In the genomic region with DNA sequence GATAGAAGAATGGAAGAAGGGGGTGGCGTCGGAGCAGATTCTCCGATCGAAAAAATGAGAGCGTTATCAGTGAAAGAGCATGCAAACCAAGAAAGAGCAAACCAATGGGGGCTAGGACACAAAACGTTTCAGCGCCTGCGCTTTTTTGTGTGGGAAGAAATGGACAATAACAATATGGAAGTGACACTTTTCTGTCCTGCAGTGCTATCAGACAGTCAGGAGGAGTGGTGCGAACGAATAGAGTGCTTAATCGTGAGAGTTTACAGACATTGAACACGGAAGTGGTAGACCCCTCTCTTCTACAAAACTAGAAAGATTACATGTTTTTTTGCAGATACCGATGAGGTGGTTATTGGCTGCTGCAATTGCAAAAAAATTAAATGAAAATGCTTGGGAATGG, we compare ENCODE assay signal across 1 worm cellular context.
TF ChIP-seq lines count a peak whose summit lies in the region.

No protein-coding gene starts in this region.

TF ChIP-seq in whole organism, L4 larva, 104 proteins besides CTCF, POLR2A, EP300 and RAD21 (continued from another document):
- TF ChIP-seq F26F4.8 (GFP tag; conservative IDR thresholded peaks at IDR 0.05; lab: Robert Waterston, UW), result 0 out of 2 replicates have a peak, but pooled peaks have one; percentile 29
- TF ChIP-seq hif-1 (tag; optimal IDR thresholded peaks at IDR 0.05; lab: Kevin White, UChicago), result peak in 1 of 2 experiments; percentile 40
- peak; percentile 89 for TF ChIP-seq hlh-11 (tag; optimal IDR thresholded peaks at IDR 0.05; lab: Kevin White, UChicago)
- TF ChIP-seq arid-1 (GFP tag; conservative IDR thresholded peaks at IDR 0.05; lab: Robert Waterston, UW), result no peak
- TF ChIP-seq nhr-48 (tag; optimal IDR thresholded peaks at IDR 0.05; lab: Kevin White, UChicago), result peak; percentile 60
- peak; percentile 80 for TF ChIP-seq dve-1 (tag; optimal IDR thresholded peaks at IDR 0.05; lab: Kevin White, UChicago; ENCODE audit: insufficient read depth)
- no peak for TF ChIP-seq lir-3 (tag; optimal IDR thresholded peaks at IDR 0.05; lab: Kevin White, UChicago)
- TF ChIP-seq mep-1 (tag; optimal IDR thresholded peaks at IDR 0.05; lab: Kevin White, UChicago), result peak; percentile 16
- TF ChIP-seq zip-2 (tag; optimal IDR thresholded peaks at IDR 0.05; lab: Kevin White, UChicago), result no peak
- TF ChIP-seq pqm-1 (tag; optimal IDR thresholded peaks at IDR 0.05; lab: Kevin White, UChicago), result peak; percentile 98
- TF ChIP-seq nhr-28 (tag; optimal IDR thresholded peaks at IDR 0.05; lab: Kevin White, UChicago), result peak; percentile 96
